Worm (Caenorhabditis elegans): ENCODE data around the gene F07A11.1.

The F07A11.1 gene

DNA sequence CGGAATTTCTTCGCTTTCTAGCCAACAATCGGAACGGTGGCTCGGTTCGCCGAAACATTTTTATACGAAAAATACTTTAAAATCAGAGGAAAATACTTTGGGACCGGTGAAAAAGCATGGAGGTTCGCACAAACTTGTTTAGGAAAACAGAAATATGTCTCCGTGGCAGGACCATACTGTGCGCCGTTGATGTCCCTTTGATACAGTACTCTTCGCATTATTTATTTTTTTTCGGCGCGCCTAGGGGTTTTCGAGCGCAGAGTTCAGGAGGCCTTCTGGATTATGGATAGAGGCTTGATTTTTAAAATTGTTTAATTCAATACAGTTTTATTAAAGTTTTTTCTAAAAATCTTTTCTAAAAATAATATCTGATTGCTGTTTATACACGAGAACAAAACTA is 47.2 kb downstream of the F07A11.1 start, which contains the start of gene F54D5.9:
Gene F54D5.9 (minus strand): TSS at position 115 of the 400 bp plus-strand sequence.
- TF ChIP-seq mep-1 (tag; optimal IDR thresholded peaks at IDR 0.05) (no peak), snpc-4 (tag; optimal IDR thresholded peaks at IDR 0.05) (no peak), M03D4.4 (tag; optimal IDR thresholded peaks at IDR 0.05) (no peak), pha-4 (tag; optimal IDR thresholded peaks at IDR 0.05) (no peak), drap-1 (GFP tag; optimal IDR thresholded peaks at IDR 0.05) (no peak), elt-1 (tag; optimal IDR thresholded peaks at IDR 0.05; ENCODE audit: borderline replicate concordance, insufficient read depth) (no peak), lsy-2 (tag; optimal IDR thresholded peaks at IDR 0.05) (no peak), ztf-11 (tag; optimal IDR thresholded peaks at IDR 0.05) (no peak), nhr-237 (tag; optimal IDR thresholded peaks at IDR 0.05) (no peak), nhr-28 (tag; optimal IDR thresholded peaks at IDR 0.05) (no peak), ceh-39 (tag; optimal IDR thresholded peaks at IDR 0.05) (no peak), lin-32 (GFP tag; optimal IDR thresholded peaks at IDR 0.05) (no peak), ceh-43 (GFP tag; optimal IDR thresholded peaks at IDR 0.05) (no peak), ceh-83 (GFP tag; optimal IDR thresholded peaks at IDR 0.05) (no peak), ces-1 (GFP tag; optimal IDR thresholded peaks at IDR 0.05) (no peak), flh-1 (GFP tag; optimal IDR thresholded peaks at IDR 0.05) (no peak), lin-13 (tag; optimal IDR thresholded peaks at IDR 0.05) (no peak)

DNA sequence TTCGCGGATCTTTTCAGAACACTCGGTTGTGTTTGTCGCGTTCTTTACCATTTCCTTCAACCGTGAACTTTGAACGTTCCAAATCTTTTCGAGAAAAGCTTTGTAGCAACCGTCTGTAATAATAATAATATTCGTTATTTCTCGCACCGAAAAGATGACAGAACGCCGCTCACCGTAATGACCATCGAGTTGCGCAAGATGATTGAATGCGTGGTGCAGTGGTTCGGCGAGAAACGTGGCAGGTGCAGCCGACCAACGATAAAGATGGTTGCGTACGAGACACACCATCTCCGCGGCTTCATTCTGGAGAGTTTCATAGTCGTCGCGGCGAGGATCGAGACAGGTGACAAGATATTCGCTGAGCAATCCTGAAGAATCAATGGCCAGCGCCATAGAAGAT is 49.0 kb downstream of the F07A11.1 start:
- no peak for TF ChIP-seq unc-62 (GFP tag; optimal IDR thresholded peaks at IDR 0.05)
- TF ChIP-seq nhr-2 (tag; optimal IDR thresholded peaks at IDR 0.05): peak; percentile 6
- TF ChIP-seq cnd-1 (tag; optimal IDR thresholded peaks at IDR 0.05): peak; percentile 56
- TF ChIP-seq unc-39 (tag; optimal IDR thresholded peaks at IDR 0.05): no peak
- no peak for TF ChIP-seq nhr-76 (tag; optimal IDR thresholded peaks at IDR 0.05)
- TF ChIP-seq zip-8 (tag; optimal IDR thresholded peaks at IDR 0.05): peak; percentile 62
- no peak for TF ChIP-seq nhr-28 (tag; optimal IDR thresholded peaks at IDR 0.05)

DNA sequence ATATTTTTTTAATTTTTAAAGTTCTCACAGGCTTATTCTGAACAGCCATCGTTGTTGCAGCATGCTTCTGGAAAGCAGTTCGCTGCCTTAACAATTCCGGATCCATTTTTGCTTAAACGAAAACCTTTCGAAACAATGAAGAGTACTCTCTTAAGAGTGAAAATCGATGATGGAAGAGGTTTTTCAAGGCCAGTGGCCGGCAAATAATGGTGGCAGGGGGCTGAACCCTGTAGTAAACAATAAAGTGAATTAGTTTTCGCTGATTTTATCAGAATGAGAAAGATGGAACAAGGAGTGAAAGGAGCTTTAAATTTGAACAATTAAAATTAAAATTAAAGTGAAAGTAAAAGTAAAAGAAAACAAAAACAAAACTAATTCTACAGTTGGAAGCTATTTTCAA is 49.5 kb downstream of the F07A11.1 start, which contains the start of gene gtf-2E2:
Gene gtf-2E2 (minus strand): TSS at position 111 of the 400 bp plus-strand sequence.
- TF ChIP-seq unc-39 (tag; optimal IDR thresholded peaks at IDR 0.05) (no peak), elt-1 (tag; optimal IDR thresholded peaks at IDR 0.05; ENCODE audit: borderline replicate concordance, insufficient read depth) (no peak), ces-1 (GFP tag; optimal IDR thresholded peaks at IDR 0.05) (peak; percentile 59), lin-13 (tag; optimal IDR thresholded peaks at IDR 0.05) (no peak), lsy-2 (tag; optimal IDR thresholded peaks at IDR 0.05) (peak; percentile 8), nhr-28 (tag; optimal IDR thresholded peaks at IDR 0.05) (no peak), nhr-12 (tag; optimal IDR thresholded peaks at IDR 0.05) (no peak), M03D4.4 (tag; optimal IDR thresholded peaks at IDR 0.05) (no peak), sptf-1 (tag; optimal IDR thresholded peaks at IDR 0.05) (peak; percentile 58)

DNA sequence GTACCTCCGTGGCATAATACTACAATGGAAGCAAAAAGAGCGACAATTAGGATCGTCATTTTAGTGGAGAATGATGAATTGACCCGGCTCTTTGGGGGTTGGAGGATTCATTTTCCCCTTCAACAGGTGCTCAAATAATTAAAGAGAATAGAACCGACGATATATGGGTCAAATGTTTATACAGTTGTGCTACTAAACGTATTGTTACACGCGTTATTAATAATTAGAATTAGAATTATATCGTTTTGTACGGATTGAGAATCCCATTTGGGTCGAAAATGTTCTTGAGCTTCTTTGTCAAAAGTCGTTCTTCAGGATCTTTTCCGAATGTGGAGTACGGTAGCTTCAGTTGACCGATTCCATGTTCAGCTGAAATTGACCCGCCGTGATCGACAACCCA is 53.2 kb downstream of the F07A11.1 start, which contains the start of gene Y62F5A.9:
Gene Y62F5A.9 (minus strand): TSS at position 101 of the 400 bp plus-strand sequence.
- TF ChIP-seq ztf-11 (tag; optimal IDR thresholded peaks at IDR 0.05): no peak
- TF ChIP-seq lsy-2 (tag; optimal IDR thresholded peaks at IDR 0.05): peak; percentile 4
